Worm (Caenorhabditis elegans): ENCODE measurements around the gene F11E6.6.

DNA sequence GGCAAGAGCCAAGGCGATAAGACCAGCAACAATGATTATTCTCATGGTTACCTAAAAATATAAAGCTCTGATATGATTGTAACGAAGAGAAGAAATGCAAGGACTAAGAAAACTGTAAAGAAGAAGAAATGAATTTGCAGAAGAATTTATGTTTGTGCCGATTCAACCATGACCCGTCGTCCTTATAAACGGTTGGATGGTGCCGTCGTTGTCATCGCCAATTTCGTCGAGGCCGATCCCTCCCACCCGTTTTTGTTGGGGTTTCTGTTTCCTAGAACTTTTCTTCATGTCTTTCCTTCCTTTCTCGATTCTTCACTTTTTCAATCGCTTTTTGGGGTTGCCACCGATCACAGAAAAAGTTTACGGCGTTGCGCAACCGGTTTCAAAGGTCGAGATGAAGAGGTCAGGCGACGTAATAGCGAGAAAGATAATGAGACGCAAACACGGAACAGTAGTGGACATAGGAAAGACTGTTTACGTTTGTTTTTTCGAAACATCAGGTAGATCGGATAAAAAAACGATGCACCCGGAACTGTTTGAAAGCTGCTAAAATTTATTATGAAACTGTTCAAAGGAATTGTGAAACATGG, 6.2 kb upstream of the F11E6.6 start, which contains the start of gene epic-1:
- no peak for TF ChIP-seq him-1 (tag; optimal IDR thresholded peaks at IDR 0.05)
- no peak for TF ChIP-seq W03F9.2 (tag; optimal IDR thresholded peaks at IDR 0.05)
- TF ChIP-seq dao-5 (tag; optimal IDR thresholded peaks at IDR 0.05) = no peak

Data from whole organism, L4/young adult.